Worm (Caenorhabditis elegans) whole organism, dauer: ENCODE measurements around the gene vps-16.

ENCODE experiments used
- unc-62 ChIP-seq: sonication (generic microtip); optimal IDR thresholded peaks from 2 replicates; lab custom pipeline; 2017; ENCODE audit warnings: missing biosample characterization, missing genetic modification reagents, missing genetic modification characterization

vps-16 gene

DNA sequence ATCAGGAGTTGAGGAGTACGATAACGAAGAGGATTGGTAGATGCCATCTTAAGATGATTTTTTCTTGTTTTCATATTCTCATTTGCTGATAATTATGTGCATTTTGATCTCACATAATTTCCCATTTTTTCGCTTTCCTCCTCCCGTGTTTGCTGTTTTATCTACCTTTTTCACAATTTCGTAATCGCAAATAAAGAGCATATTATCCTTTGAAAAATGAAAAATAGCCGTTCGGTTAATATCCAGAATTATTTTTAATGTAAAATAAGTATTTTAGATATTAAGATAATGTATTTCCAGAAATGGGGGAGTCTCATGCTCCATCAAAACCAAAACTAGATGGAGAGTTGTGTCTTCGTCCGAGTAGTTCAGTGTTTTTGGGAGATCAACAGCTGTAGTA is at the start of gene vps-16:
Gene vps-16 (plus strand): TSS at position 301 of the 400 bp plus-strand sequence.
- TF ChIP-seq unc-62: no peak

DNA sequence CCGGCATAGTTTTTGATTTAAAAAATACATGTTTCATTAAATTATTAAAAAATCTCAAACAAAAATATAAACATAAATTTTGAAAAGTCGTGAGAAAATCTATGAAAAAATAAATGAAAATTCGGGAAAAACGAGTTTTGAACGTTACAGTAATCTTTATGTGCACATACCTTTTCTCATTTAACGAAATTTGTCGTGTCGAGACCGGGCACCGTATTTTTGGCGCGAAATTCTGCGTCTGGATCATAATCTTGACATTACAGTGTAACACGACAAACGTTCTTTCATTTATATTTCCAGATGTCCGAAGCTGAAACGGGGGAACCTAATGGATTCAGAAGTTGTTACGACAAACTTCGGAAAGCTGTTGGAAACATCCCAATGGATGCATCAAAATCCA is 43.5 kb upstream of the vps-16 start, which contains the start of gene C16A3.2:
Gene C16A3.2 (plus strand): TSS at position 301 of the 400 bp plus-strand sequence.
- TF ChIP-seq unc-62: no peak

DNA sequence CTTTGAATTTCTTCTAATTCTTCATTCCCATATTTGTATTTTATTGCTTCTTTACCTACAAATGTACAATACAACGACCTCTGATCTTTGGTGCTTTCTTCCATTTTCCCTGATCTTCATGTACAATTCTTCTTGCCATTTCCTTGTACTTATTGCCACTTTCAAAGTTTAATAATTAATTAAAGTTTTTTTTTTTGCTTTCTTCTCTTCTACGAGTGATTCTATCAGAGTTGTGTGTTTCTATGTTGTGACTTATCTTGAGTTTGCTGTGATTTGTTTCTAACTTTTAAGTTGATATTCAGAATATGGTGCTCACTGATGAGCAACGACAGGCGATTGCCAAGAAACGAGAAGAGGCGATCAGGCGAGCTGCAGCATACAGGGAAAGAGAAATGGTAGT is 42.4 kb upstream of the vps-16 start, which contains the start of gene smrc-1:
Gene smrc-1 (plus strand): TSS at position 301 of the 400 bp plus-strand sequence.
- no peak for TF ChIP-seq unc-62

DNA sequence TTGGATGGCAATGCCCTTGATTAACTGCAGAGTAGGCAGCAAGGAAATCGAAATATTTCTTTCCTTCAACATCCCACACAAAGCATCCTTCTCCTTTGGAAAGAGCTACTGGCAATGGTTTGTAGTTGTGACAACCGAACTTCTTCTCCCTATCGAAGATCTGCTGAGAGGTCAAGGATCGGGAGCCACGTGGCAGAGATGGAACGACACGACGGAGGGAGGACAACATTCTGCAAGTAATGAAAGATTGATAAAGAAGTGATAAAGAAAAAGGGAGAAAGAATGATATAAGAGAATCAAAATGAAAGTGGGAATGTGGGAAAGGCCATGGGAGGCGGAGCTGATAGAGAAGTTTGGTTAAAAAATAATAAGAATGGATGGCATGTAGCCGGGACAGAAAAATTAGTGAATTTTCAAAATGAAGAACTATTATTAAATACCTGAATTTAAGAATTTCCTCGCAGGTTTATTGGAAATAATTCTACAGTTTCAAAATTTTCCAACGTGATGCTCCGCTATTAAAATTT is 37.3 kb upstream of the vps-16 start, which contains the start of gene oatr-1:
Gene oatr-1 (minus strand): TSS at position 477 of the 527 bp plus-strand sequence.
- TF ChIP-seq unc-62: no peak

DNA sequence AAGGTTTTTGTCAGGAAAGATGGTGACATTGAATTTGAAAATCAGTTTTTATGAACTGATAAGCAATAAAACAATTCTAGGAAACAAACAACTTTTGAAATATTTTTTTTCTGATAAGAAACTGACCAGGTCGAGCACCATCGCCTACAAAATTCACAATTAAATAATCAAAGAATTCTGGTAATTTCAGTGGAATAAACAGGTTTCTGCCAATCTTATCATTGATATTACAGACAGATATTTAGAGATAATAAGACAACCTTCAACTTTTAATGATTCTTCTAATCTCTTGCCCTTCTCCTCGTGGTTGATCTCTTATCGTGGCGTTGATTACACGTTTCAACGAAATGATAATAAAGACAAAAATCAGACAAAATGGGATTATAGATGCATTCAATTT is 36.7 kb upstream of the vps-16 start:
- no peak for TF ChIP-seq unc-62

DNA sequence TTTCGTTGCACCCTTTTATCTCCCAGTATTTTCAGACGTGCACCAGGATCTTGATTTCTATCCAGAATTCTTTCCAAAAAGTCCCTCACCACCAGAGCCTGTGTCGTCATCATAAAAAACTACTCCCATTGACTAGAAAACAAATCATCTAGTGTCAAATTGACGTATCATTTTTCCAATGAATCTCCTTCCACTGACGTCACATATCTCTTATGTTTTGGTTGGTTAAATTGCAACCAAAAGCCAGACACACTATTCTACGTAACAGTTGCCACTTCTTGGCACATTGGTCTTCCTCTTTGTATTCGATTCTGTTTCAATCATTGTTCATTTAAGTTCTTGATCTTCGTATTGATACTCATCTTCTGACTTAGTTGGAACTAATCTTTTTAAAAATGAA is 34.9 kb upstream of the vps-16 start:
- no peak for TF ChIP-seq unc-62

DNA sequence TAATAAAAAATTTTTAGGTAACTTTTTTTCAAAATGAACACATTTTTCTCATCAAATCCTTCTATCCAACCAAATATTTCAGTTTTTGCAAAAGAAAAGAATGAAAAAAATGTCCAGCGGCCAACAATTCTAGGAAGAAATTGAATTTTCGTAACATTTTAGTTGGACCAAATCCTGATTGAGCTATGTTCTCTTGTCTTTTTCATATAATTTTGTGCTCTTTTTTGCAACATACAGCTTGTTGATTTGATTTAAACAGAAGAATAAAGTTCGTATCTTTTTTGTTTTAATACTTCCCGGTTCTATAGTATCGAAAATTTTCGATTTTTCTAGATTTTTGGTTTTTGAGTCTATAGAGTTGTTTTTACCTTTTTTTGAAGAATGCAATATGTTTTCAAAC is 33.6 kb upstream of the vps-16 start:
- TF ChIP-seq unc-62: no peak

DNA sequence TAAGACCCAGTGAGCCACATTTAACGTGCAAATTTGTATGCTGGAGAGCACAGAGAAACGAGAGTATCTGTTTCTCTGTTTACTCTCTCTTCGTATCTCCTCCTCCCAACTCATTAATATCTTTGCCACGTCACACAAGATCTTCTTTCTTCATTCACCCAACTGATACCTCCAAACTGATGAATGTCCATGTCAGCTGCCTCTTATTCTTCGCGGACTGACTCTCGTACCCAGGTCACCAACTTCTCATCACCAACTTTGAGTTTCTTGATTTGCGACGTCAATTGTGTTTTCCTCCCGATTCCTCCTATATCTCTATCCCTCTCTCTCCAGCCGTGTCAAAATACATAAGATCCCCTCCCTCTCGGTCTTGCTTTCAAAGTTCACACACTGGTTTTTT is 30.7 kb upstream of the vps-16 start:
- TF ChIP-seq unc-62: no peak

DNA sequence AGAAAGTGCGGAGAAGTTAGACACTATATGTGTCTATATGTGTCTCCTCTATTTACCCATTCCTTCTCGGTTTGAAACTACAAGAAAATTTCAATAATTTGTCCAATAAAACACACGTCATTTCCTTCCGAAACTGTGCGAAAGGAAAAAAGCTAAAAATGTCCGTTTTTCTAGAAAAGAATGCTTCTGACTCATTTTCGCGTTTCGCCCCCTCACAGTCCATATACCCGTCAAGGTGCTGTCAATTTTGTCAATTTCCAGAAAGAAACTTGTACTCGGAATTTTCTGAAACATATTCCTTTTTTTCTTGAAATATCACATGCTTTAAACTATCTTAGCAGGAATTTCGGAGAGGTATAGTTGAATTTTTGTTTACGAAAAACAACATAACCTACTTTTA is 30.2 kb upstream of the vps-16 start:
- TF ChIP-seq unc-62: no peak

DNA sequence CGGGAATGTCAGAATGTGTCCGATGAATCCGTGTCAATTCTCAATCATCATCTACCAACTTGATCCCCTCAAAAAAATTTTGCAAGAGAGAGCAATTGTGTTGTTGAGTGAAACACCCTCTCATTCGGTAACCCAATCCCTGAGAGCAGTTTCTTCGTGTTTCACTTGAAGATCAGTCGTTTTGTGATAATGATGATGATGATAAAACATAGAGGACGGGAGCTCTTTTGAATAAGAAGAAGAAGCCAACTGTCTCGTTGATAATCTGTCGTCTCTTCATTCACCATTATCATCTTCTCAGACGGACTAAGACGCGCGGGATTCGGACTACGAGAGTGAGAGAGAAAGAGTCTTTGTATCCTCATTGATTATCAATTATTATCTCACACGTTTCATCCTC is 27.9 kb upstream of the vps-16 start:
- no peak for TF ChIP-seq unc-62

DNA sequence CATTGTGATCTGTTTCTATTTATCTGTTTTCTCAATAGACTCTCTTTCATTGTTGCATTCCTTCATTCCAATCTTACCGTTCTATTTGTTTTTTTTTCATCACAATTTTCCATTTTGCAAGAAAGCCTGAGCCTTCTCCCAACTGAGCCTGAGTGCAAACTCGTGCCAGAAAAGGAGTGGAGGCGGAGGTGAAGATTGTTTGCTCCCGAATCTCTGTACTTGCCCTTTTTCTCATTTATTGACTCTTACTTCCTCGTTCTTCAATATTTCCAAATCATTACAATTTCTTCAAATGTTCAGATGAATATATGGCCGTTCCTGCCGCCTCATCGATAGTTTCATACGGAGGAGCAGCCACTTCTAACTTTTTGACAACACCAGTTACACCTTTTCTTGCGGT is 26.2 kb upstream of the vps-16 start, which contains the start of gene let-756:
Gene let-756 (plus strand): TSS at position 301 of the 400 bp plus-strand sequence.
- no peak for TF ChIP-seq unc-62

DNA sequence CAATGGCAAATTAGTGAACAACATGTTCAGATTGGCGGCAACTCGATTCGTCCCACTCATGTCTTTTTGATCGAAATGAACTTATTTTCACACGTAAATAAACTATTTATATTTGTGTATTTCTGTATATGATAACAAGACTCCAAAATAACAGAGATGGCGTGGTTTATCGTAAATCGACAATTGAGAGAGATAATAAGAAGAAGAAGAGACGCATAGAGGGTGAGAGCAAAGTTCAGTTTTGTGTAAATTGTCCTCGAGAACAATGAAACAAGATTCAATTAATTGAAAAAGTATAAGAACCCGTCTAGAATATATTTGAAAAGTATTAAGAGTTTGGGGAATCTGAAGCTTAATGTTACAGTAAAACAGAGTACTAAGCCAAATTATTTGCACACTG is 21.6 kb upstream of the vps-16 start:
- no peak for TF ChIP-seq unc-62

DNA sequence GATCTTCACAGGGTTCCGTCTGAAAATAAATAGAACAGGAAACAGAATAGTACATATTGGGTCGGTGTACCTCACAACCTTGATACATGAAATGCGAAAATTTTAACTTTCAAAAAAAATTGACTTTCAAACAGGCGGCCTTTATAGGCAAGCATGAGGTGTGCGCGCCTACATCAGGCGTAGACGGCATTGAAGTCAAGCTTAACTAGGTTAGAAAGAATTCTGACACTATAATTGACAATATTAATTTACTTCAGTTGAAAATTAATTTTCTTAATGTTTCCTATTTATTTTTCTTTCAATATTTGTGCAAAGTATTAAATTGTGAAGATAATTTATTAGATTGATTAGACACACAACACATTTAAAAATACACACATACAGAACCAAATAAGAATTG is 21.1 kb upstream of the vps-16 start, which contains the start of gene C05D11.5:
Gene C05D11.5 (minus strand): TSS at position 101 of the 400 bp plus-strand sequence.
- TF ChIP-seq unc-62: no peak

DNA sequence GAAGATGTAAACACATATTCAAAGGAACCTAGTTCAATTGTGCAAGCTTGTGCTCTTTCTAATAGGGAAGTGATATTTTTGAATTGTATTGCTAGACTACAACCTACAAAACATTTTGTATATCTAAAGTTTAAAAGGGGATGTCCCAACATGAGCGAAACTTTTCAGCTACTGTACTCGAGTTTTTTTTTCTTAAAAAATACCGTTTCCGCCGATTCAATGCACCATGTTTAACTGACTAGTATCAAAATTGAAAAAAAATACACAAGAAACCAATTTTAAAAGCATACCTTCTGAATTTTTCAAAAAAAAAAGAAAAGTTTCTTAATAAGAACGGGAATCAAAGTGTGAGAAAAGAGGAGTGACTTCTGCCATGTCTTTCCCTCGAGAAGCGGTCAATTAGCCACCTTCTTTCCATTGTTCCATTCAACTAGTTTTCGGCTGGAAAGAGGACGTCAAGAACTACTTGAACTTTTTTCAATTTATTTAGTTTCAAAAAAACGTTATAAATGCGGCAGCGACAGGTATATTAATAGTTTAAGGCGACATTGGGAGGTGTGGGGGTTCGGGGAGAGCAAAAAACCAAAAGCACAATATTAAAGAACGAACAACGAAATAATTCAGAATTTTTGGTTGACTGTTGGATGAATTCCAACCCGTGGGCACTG is 17.6 kb upstream of the vps-16 start, which contains the start of gene nas-4:
Gene nas-4 (minus strand): TSS at position 351 of the 668 bp plus-strand sequence.
- TF ChIP-seq unc-62: no peak

DNA sequence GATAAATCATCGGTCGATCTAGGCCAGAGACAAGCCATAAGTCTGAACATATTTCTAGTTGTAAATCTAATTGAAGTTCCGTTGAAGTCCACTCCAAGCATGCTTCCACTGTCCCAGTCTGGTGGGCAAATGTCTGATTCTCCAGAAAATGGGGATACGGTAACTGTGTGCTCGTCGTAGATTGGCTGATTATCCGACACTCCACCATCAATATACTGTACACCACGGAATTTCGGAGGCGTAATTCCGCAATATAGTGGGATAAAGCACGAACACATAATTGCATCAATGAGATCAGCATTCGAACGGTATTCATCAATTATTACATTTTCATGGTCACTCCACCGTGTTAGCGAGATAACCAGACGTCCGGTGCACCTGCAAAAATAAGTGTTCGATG is 14.8 kb upstream of the vps-16 start:
- no peak for TF ChIP-seq unc-62

DNA sequence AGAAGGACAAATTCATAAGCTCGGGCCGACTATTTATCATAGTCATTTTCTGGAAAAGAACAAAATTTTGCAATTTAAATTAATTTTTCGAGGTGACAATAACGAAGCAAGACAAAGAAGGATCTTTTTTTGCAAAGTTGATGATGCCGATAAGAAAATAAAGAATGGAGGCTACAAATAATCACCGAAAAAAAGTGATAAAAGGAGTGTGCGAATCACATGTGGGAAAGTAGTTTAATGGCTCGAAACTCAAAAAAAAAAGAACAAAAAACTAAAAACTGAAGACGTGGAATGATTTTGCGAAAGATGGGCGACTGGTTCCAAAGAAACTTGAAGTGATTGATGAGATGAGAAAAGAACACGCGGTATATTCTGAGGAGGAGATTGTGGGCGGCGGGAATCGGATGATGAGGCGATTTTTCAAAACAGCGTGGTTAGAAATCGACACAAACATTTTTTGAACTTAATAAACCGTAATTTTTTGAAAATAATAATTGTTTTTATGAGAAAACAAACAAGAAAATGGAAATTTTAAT is 13.6 kb upstream of the vps-16 start, which contains the start of gene atgl-1:
Gene atgl-1 (minus strand): TSS at position 51 of the 536 bp plus-strand sequence.
- no peak for TF ChIP-seq unc-62

DNA sequence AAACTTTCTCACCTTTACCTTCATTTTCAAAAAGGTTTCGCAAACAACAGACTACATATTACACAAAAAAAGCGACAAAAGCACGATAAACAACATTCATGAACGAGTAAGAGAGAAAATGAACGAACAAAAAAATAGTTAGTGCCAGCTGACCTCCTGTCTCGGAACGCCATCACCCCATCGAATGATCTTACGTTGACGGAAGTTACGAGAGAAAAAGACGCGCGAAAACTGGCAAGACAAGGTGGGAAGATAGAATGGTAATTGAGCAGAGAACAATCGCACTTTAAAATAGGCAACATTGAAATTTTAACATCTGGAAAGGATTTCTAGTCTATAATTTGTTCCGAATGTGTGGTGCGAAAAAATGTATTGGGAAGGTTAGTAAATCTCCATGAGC is 12.8 kb upstream of the vps-16 start:
- TF ChIP-seq unc-62: no peak

DNA sequence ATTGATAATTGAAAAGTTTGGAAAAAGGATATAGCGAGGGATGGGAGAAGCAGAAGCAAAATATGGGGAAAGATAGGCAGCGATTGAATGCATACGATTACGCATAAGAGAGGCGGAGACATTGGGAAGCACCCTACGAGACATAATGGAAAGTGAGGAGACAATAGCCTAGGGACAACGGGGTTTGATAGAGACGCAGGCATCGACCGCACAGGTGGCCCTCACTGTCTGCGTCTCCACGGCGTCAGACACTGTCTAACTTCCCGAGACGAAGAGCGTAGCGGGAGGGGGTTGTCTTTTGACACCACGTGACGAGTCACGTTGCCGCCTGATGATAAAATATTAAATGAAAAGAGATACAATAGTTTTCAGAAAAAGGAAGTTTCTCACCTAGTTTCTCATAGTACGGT is 12.0 kb upstream of the vps-16 start:
- no peak for TF ChIP-seq unc-62
